Worm (Caenorhabditis elegans) whole organism, L1 larva: ENCODE data around the gene H01G02.3.
A peak's percentile ranks its signal among the peaks of the same experiment; 100 is the strongest.

ENCODE experiments used
- C34B4.2 ChIP-seq: sonication (generic microtip); optimal IDR thresholded peaks from 2 replicates; lab custom pipeline; 2017; ENCODE audit warnings: mild to moderate bottlenecking, missing genetic modification characterization, missing compliant biosample characterization
- F16B12.6 ChIP-seq: fragments of 150-350 bp; optimal IDR thresholded peaks from 2 replicates; lab custom pipeline; 2014; ENCODE audit warnings: missing biosample characterization, missing genetic modification characterization
- Y116A8C.19 ChIP-seq: sonication (generic microtip); optimal IDR thresholded peaks from 2 replicates; lab custom pipeline; 2016; ENCODE audit warnings: missing compliant biosample characterization, missing genetic modification characterization, borderline replicate concordance
- alr-1 ChIP-seq: fragments of 200-800 bp; sonication (Bioruptor generic); optimal IDR thresholded peaks from 2 replicates; lab custom pipeline; 2018; ENCODE audit warnings: borderline replicate concordance, mild to moderate bottlenecking, missing genetic modification characterization, missing compliant biosample characterization
- aly-2 ChIP-seq: fragments of 150-350 bp; optimal IDR thresholded peaks from 2 replicates; lab custom pipeline; 2014; ENCODE audit warnings: missing biosample characterization, missing genetic modification characterization
- ama-1 ChIP-seq: fragments of 150-350 bp; optimal IDR thresholded peaks from 2 replicates; lab custom pipeline; 2014
- ceh-88 ChIP-seq: fragments of 200-800 bp; sonication (Bioruptor generic); IDR thresholded peaks from 2 replicates; pipeline ENCODE4 v1.3.6; 2022; ENCODE audit warnings: missing genetic modification characterization, missing compliant biosample characterization
- efl-1 ChIP-seq, 4 experiments: fragments of 150-350 bp; optimal IDR thresholded peaks in 3 of 4; peaks in 1 of 4; 1 replicate in 1 of 4; 2 replicates in 3 of 4; lab custom pipeline; 2014; ENCODE audit warnings: missing biosample characterization in 2 of 4, missing genetic modification characterization in 2 of 4, missing genetic modification reagents in 2 of 4
- efl-3 ChIP-seq: fragments of 200-800 bp; sonication (Bioruptor generic); optimal IDR thresholded peaks from 2 replicates; lab custom pipeline; 2018; ENCODE audit warnings: mild to moderate bottlenecking, missing genetic modification characterization, missing compliant biosample characterization
- elt-3 ChIP-seq, 6 experiments: fragments of 150-350 bp in 1 of 6; sonication (generic microtip); optimal IDR thresholded peaks; 2 replicates each; lab custom pipeline; 2017 to 2018; ENCODE audit warnings: missing biosample characterization in 6 of 6, missing genetic modification characterization in 6 of 6, inconsistent platforms in 1 of 6
- ets-5 ChIP-seq: fragments of 200-800 bp; sonication (Bioruptor generic); IDR thresholded peaks from 2 replicates; pipeline ENCODE4 v1.3.6; 2022; ENCODE audit warnings: missing genetic modification characterization, missing compliant biosample characterization
- fkh-10 ChIP-seq: sonication (generic microtip); optimal IDR thresholded peaks from 2 replicates; lab custom pipeline; 2017; ENCODE audit warnings: missing biosample characterization, missing genetic modification reagents, missing genetic modification characterization
- fkh-4 ChIP-seq: sonication (generic microtip); optimal IDR thresholded peaks from 2 replicates; lab custom pipeline; 2016; ENCODE audit warnings: missing compliant biosample characterization, missing genetic modification characterization, borderline replicate concordance
- fos-1 ChIP-seq: fragments of 150-350 bp; optimal IDR thresholded peaks from 2 replicates; lab custom pipeline; 2014; ENCODE audit warnings: missing biosample characterization, missing genetic modification characterization
- lin-13 ChIP-seq: fragments of 150-350 bp; optimal IDR thresholded peaks from 2 replicates; lab custom pipeline; 2014; ENCODE audit warnings: missing biosample characterization, missing genetic modification reagents, missing genetic modification characterization
- lin-14 ChIP-seq: fragments of 200-800 bp; sonication (Bioruptor generic); optimal IDR thresholded peaks from 2 replicates; lab custom pipeline; 2018; ENCODE audit warnings: mild to moderate bottlenecking, missing genetic modification characterization, moderate library complexity, missing compliant biosample characterization
- lin-15B ChIP-seq: fragments of 150-350 bp; sonication (generic microtip); optimal IDR thresholded peaks from 3 replicates; lab custom pipeline; 2014; ENCODE audit warnings: missing biosample characterization, missing genetic modification characterization
- lin-35 ChIP-seq, 2 experiments: fragments of 150-350 bp; optimal IDR thresholded peaks; 2 replicates each; lab custom pipeline; 2014; ENCODE audit warnings: missing biosample characterization in 2 of 2, missing genetic modification characterization in 2 of 2, missing genetic modification reagents in 2 of 2
- lin-39 ChIP-seq: fragments of 150-350 bp; optimal IDR thresholded peaks from 2 replicates; lab custom pipeline; 2014; ENCODE audit warnings: missing biosample characterization, missing genetic modification reagents, missing genetic modification characterization
- lir-3 ChIP-seq: sonication (generic microtip); optimal IDR thresholded peaks from 2 replicates; lab custom pipeline; 2016; ENCODE audit warnings: mild to moderate bottlenecking, missing genetic modification characterization, moderate library complexity, missing compliant biosample characterization; ENCODE audit not compliant: poor library complexity
- mdl-1 ChIP-seq, 2 experiments: fragments of 150-350 bp; optimal IDR thresholded peaks; 2 replicates each; lab custom pipeline; 2014 to 2017; ENCODE audit warnings: missing biosample characterization in 2 of 2, missing genetic modification characterization in 2 of 2, inconsistent platforms in 1 of 2
- mep-1 ChIP-seq: fragments of 150-350 bp; optimal IDR thresholded peaks from 2 replicates; lab custom pipeline; 2014; ENCODE audit warnings: missing biosample characterization, missing genetic modification characterization
- nhr-28 ChIP-seq: fragments of 150-350 bp; optimal IDR thresholded peaks from 2 replicates; lab custom pipeline; 2014; ENCODE audit warnings: missing biosample characterization, missing genetic modification characterization
- nhr-47 ChIP-seq: sonication (generic microtip); optimal IDR thresholded peaks from 2 replicates; lab custom pipeline; 2016; ENCODE audit warnings: mild to moderate bottlenecking, missing genetic modification characterization, moderate library complexity, missing compliant biosample characterization
- nhr-71 ChIP-seq: sonication (generic microtip); optimal IDR thresholded peaks from 2 replicates; lab custom pipeline; 2016; ENCODE audit warnings: mild to moderate bottlenecking, missing genetic modification characterization, moderate library complexity, missing compliant biosample characterization
- nhr-76 ChIP-seq: sonication (generic microtip); optimal IDR thresholded peaks from 2 replicates; lab custom pipeline; 2017; ENCODE audit warnings: missing biosample characterization, missing genetic modification characterization
- nhr-84 ChIP-seq: sonication (generic microtip); optimal IDR thresholded peaks from 2 replicates; lab custom pipeline; 2017; ENCODE audit warnings: missing biosample characterization, missing genetic modification characterization
- nhr-90 ChIP-seq: sonication (generic microtip); optimal IDR thresholded peaks from 2 replicates; lab custom pipeline; 2016; ENCODE audit warnings: mild to moderate bottlenecking, missing genetic modification characterization, missing compliant biosample characterization; ENCODE audit not compliant: poor library complexity
- rnt-1 ChIP-seq: sonication (generic microtip); optimal IDR thresholded peaks from 2 replicates; lab custom pipeline; 2016; ENCODE audit warnings: mild to moderate bottlenecking, missing genetic modification characterization, moderate library complexity, missing compliant biosample characterization
- snpc-4 ChIP-seq: fragments of 150-350 bp; optimal IDR thresholded peaks from 2 replicates; lab custom pipeline; 2014; ENCODE audit warnings: missing biosample characterization, missing genetic modification characterization
- sox-4 ChIP-seq: sonication (generic microtip); optimal IDR thresholded peaks from 2 replicates; lab custom pipeline; 2016; ENCODE audit warnings: missing genetic modification characterization, missing compliant biosample characterization
- sptf-1 ChIP-seq: fragments of 150-350 bp; optimal IDR thresholded peaks from 2 replicates; lab custom pipeline; 2014; ENCODE audit warnings: missing biosample characterization, missing genetic modification characterization
- swsn-7 ChIP-seq: sonication (generic microtip); optimal IDR thresholded peaks from 2 replicates; lab custom pipeline; 2016; ENCODE audit warnings: missing genetic modification characterization, missing compliant biosample characterization
- tlp-1 ChIP-seq: fragments of 150-350 bp; optimal IDR thresholded peaks from 2 replicates; lab custom pipeline; 2014; ENCODE audit warnings: missing biosample characterization, missing genetic modification characterization
- unc-30 ChIP-seq: sonication (generic microtip); optimal IDR thresholded peaks from 2 replicates; lab custom pipeline; 2017; ENCODE audit warnings: missing biosample characterization, missing genetic modification characterization
- unc-98 ChIP-seq: fragments of 200-800 bp; sonication (Bioruptor generic); IDR thresholded peaks from 2 replicates; pipeline ENCODE4 v1.3.6; 2022; ENCODE audit warnings: missing genetic modification characterization, missing compliant biosample characterization
- vab-15 ChIP-seq: sonication (generic microtip); optimal IDR thresholded peaks from 2 replicates; lab custom pipeline; 2017; ENCODE audit warnings: missing genotype, mild to moderate bottlenecking, missing genetic modification characterization, missing compliant biosample characterization
- xbp-1 ChIP-seq: sonication (generic microtip); optimal IDR thresholded peaks from 2 replicates; lab custom pipeline; 2016; ENCODE audit warnings: missing genetic modification characterization, missing compliant biosample characterization
- zag-1 ChIP-seq: fragments of 150-350 bp; optimal IDR thresholded peaks from 2 replicates; lab custom pipeline; 2014; ENCODE audit warnings: missing biosample characterization, missing genetic modification characterization
- zip-4 ChIP-seq: fragments of 200-800 bp; sonication (Bioruptor generic); optimal IDR thresholded peaks from 2 replicates; lab custom pipeline; 2018; ENCODE audit warnings: mild to moderate bottlenecking, missing genetic modification characterization, moderate library complexity, missing compliant biosample characterization
- ztf-11 ChIP-seq, 2 experiments: sonication (generic microtip); optimal IDR thresholded peaks; 2 replicates each; lab custom pipeline; 2016 to 2017; ENCODE audit warnings: missing genetic modification characterization in 2 of 2, missing biosample characterization in 1 of 2, missing compliant biosample characterization in 1 of 2

The H01G02.3 gene

ce11 chrIV:11748852-11749251 is 43.5 kb downstream of the H01G02.3 start, which contains the start of gene T12A7.6 (continued):
- TF ChIP-seq swsn-7 (tag; lab: Kevin White, UChicago) (no peak), unc-98 (GFP tag; lab: Robert Waterston, UW) (0 out of 2 replicates have a peak, but pooled peaks have one; percentile 12), mdl-1 (tag; optimal IDR thresholded peaks at IDR 0.05; lab: Kevin White, UChicago) (peak in 1 of 2 experiments; percentile 27), vab-15 (tag; lab: Kevin White, UChicago) (no peak), sptf-1 (tag; lab: Kevin White, UChicago) (no peak), tlp-1 (no peak), nhr-76 (no peak), alr-1 (tag; lab: Kevin White, UChicago) (no peak), nhr-47 (tag; lab: Kevin White, UChicago) (no peak), ama-1 (lab: Kevin White, UChicago) (no peak), rnt-1 (tag; lab: Kevin White, UChicago) (peak; percentile 58), fkh-10 (GFP tag; lab: Kevin White, UChicago) (no peak), ceh-88 (no peak), lir-3 (tag; lab: Kevin White, UChicago) (no peak), sox-4 (tag; lab: Kevin White, UChicago) (no peak), unc-30 (no peak), efl-1 (optimal IDR thresholded peaks at IDR 0.05; lab: Kevin White, UChicago) (peak; percentile 0 to 10), efl-1 (GFP tag; optimal IDR thresholded peaks at IDR 0.05 in 1 of 2; lab: Kevin White, UChicago) (no peak)
- TF ChIP-seq, all 84 proteins: peak for 10

ce11 chrIV:11745340-11745739 is 47.1 kb downstream of the H01G02.3 start, which contains the start of gene gem-4:
Gene gem-4 (plus strand): TSS chrIV:11745640.
- no peak for TF ChIP-seq C34B4.2 (tag; lab: Kevin White, UChicago)
- no peak for TF ChIP-seq lin-15B
- TF ChIP-seq vab-15 (tag; lab: Kevin White, UChicago) = no peak
- no peak for TF ChIP-seq zip-4
- TF ChIP-seq lin-35 (GFP tag; optimal IDR thresholded peaks at IDR 0.05; lab: Kevin White, UChicago) = no peak
- TF ChIP-seq ets-5 (GFP tag; lab: Robert Waterston, UW) = no peak
- TF ChIP-seq efl-1 (optimal IDR thresholded peaks at IDR 0.05; lab: Kevin White, UChicago) = no peak
- no peak for TF ChIP-seq efl-1 (GFP tag; optimal IDR thresholded peaks at IDR 0.05 in 1 of 2; lab: Kevin White, UChicago)
- TF ChIP-seq nhr-76 = no peak
- TF ChIP-seq nhr-84 (tag; lab: Kevin White, UChicago) = no peak
- no peak for TF ChIP-seq fkh-4 (tag; lab: Kevin White, UChicago)
- no peak for TF ChIP-seq ztf-11 (tag; optimal IDR thresholded peaks at IDR 0.05; lab: Kevin White, UChicago)

ce11 chrIV:11744287-11744686 is 48.1 kb downstream of the H01G02.3 start:
- TF ChIP-seq Y116A8C.19 (tag; lab: Kevin White, UChicago) = no peak
- TF ChIP-seq nhr-71 = peak; percentile 55
- no peak for TF ChIP-seq zag-1 (tag; lab: Kevin White, UChicago)
- TF ChIP-seq rnt-1 (tag; lab: Kevin White, UChicago) = no peak
- peak; percentile 62 for TF ChIP-seq lin-14 (GFP tag; lab: Kevin White, UChicago)

ce11 chrIV:11743813-11744212 is 48.6 kb downstream of the H01G02.3 start:
- TF ChIP-seq xbp-1 (tag; lab: Kevin White, UChicago) = no peak
- no peak for TF ChIP-seq tlp-1
- TF ChIP-seq aly-2 (tag; lab: Kevin White, UChicago) = no peak
- TF ChIP-seq rnt-1 (tag; lab: Kevin White, UChicago) = no peak
- no peak for TF ChIP-seq elt-3 (tag; optimal IDR thresholded peaks at IDR 0.05; lab: Kevin White, UChicago)
- no peak for TF ChIP-seq ceh-88
- no peak for TF ChIP-seq lin-39 (tag; lab: Kevin White, UChicago)
- TF ChIP-seq nhr-90 (tag; lab: Kevin White, UChicago) = no peak
- no peak for TF ChIP-seq F16B12.6 (tag; lab: Kevin White, UChicago)
- TF ChIP-seq snpc-4 (tag; lab: Kevin White, UChicago) = no peak
- TF ChIP-seq C34B4.2 (tag; lab: Kevin White, UChicago) = no peak
- TF ChIP-seq lin-15B = no peak
- no peak for TF ChIP-seq unc-98 (GFP tag; lab: Robert Waterston, UW)
- no peak for TF ChIP-seq mep-1 (tag; lab: Kevin White, UChicago)
- TF ChIP-seq lin-13 (GFP tag; lab: Kevin White, UChicago) = no peak
- TF ChIP-seq nhr-28 (tag; lab: Kevin White, UChicago) = no peak
- no peak for TF ChIP-seq fos-1 (tag; lab: Kevin White, UChicago)
- TF ChIP-seq efl-3 (GFP tag; lab: Kevin White, UChicago) = no peak
